Worm (Caenorhabditis elegans): ENCODE results near the gene B0024.15.
A peak's percentile ranks its signal among the peaks of the same experiment; 100 is the strongest.

The B0024.15 gene

ce11 chrV:10246967-10247366 is 42.9 kb upstream of the B0024.15 start:
- TF ChIP-seq nhr-19 (GFP tag; conservative IDR thresholded peaks at IDR 0.05) (peak; percentile 38), mdl-1 (tag; optimal IDR thresholded peaks at IDR 0.05) (peak in 1 of 2 experiments; percentile 17), fkh-4 (tag; optimal IDR thresholded peaks at IDR 0.05; ENCODE audit: borderline replicate concordance) (no peak), nhr-76 (tag; optimal IDR thresholded peaks at IDR 0.05) (no peak), lsy-2 (tag; optimal IDR thresholded peaks at IDR 0.05) (no peak), lin-14 (GFP tag; optimal IDR thresholded peaks at IDR 0.05) (peak; percentile 22), ces-1 (GFP tag; optimal IDR thresholded peaks at IDR 0.05) (no peak), aly-2 (tag; optimal IDR thresholded peaks at IDR 0.05) (no peak), mef-2 (tag; optimal IDR thresholded peaks at IDR 0.05) (no peak), blmp-1 (tag; optimal IDR thresholded peaks at IDR 0.05) (peak; percentile 8), rnt-1 (tag; optimal IDR thresholded peaks at IDR 0.05) (peak; percentile 37)

ce11 chrV:10247673-10248239 is 42.1 kb upstream of the B0024.15 start:
- TF ChIP-seq aly-2 (tag; optimal IDR thresholded peaks at IDR 0.05): no peak
- no peak for TF ChIP-seq snpc-4 (tag; optimal IDR thresholded peaks at IDR 0.05)
- no peak for TF ChIP-seq lsy-2 (tag; optimal IDR thresholded peaks at IDR 0.05)
- peak; percentile 17 for TF ChIP-seq pax-3 (tag; optimal IDR thresholded peaks at IDR 0.05)
- peak; percentile 69 for TF ChIP-seq dsc-1 (tag; optimal IDR thresholded peaks at IDR 0.05)
- TF ChIP-seq fkh-10 (GFP tag; optimal IDR thresholded peaks at IDR 0.05): no peak
- TF ChIP-seq xbp-1 (tag; optimal IDR thresholded peaks at IDR 0.05): no peak
- peak; percentile 58 for TF ChIP-seq ceh-8 (GFP tag; optimal IDR thresholded peaks at IDR 0.05)
- peak; percentile 46 for TF ChIP-seq fkh-8 (tag; optimal IDR thresholded peaks at IDR 0.05)
- peak; percentile 18 for TF ChIP-seq nhr-71 (tag; optimal IDR thresholded peaks at IDR 0.05)
- no peak for TF ChIP-seq ets-5 (GFP tag; IDR thresholded peaks at IDR 0.05)
- peak; percentile 58 for TF ChIP-seq lin-14 (GFP tag; optimal IDR thresholded peaks at IDR 0.05)
- TF ChIP-seq nhr-47 (tag; optimal IDR thresholded peaks at IDR 0.05): peak; percentile 31

- TF ChIP-seq C34B4.2 (tag; optimal IDR thresholded peaks at IDR 0.05): no peak
- no peak for TF ChIP-seq efl-3 (GFP tag; optimal IDR thresholded peaks at IDR 0.05)
- no peak for TF ChIP-seq mdl-1 (tag; optimal IDR thresholded peaks at IDR 0.05)
- no peak for TF ChIP-seq tbx-2 (tag; optimal IDR thresholded peaks at IDR 0.05)
- no peak for TF ChIP-seq zag-1 (tag; optimal IDR thresholded peaks at IDR 0.05)
- TF ChIP-seq nhr-12 (tag; optimal IDR thresholded peaks at IDR 0.05): no peak
- TF ChIP-seq fkh-4 (tag; optimal IDR thresholded peaks at IDR 0.05; ENCODE audit: borderline replicate concordance): no peak
- peak; percentile 2 for TF ChIP-seq ama-1 (optimal IDR thresholded peaks at IDR 0.05)
- no peak for TF ChIP-seq F16B12.6 (tag; optimal IDR thresholded peaks at IDR 0.05)
- TF ChIP-seq efl-1 (optimal IDR thresholded peaks at IDR 0.05): no peak
- TF ChIP-seq efl-1 (GFP tag; optimal IDR thresholded peaks at IDR 0.05 in 1 of 2): peak in 1 of 2 experiments; percentile 49
These were observed 41.4 kb upstream of the B0024.15 start, which contains the start of gene akt-1 for ce11 chrV:10248255-10248979. Gene akt-1 (plus strand): TSS chrV:10248905.

- TF ChIP-seq nhr-28 (tag; optimal IDR thresholded peaks at IDR 0.05): no peak
- TF ChIP-seq rnt-1 (tag; optimal IDR thresholded peaks at IDR 0.05): no peak
- TF ChIP-seq C16A3.4 (tag; optimal IDR thresholded peaks at IDR 0.05): no peak
- no peak for TF ChIP-seq isw-1 (GFP tag; IDR thresholded peaks at IDR 0.05)
- no peak for TF ChIP-seq ceh-88 (GFP tag; IDR thresholded peaks at IDR 0.05)
- no peak for TF ChIP-seq ceh-90 (tag; optimal IDR thresholded peaks at IDR 0.05)
- no peak for TF ChIP-seq ets-5 (GFP tag; IDR thresholded peaks at IDR 0.05)
- no peak for TF ChIP-seq pag-3 (tag; optimal IDR thresholded peaks at IDR 0.05; ENCODE audit: borderline replicate concordance, insufficient read depth)
- TF ChIP-seq hpl-2 (GFP tag; optimal IDR thresholded peaks at IDR 0.05): no peak
- TF ChIP-seq lin-14 (GFP tag; optimal IDR thresholded peaks at IDR 0.05): no peak
- no peak for TF ChIP-seq pqm-1 (tag; optimal IDR thresholded peaks at IDR 0.05)
- no peak for TF ChIP-seq ceh-63 (GFP tag; optimal IDR thresholded peaks at IDR 0.05)
- TF ChIP-seq vab-15 (tag; optimal IDR thresholded peaks at IDR 0.05): no peak
- no peak for TF ChIP-seq unc-130 (tag; optimal IDR thresholded peaks at IDR 0.05)
- TF ChIP-seq fkh-10 (GFP tag; optimal IDR thresholded peaks at IDR 0.05): no peak
- no peak for TF ChIP-seq snpc-4 (tag; optimal IDR thresholded peaks at IDR 0.05)
- TF ChIP-seq dsc-1 (tag; optimal IDR thresholded peaks at IDR 0.05): no peak
- no peak for TF ChIP-seq nhr-71 (tag; optimal IDR thresholded peaks at IDR 0.05)
- no peak for TF ChIP-seq Y116A8C.19 (tag; optimal IDR thresholded peaks at IDR 0.05; ENCODE audit: borderline replicate concordance)
These were observed 40.3 kb upstream of the B0024.15 start for ce11 chrV:10249515-10249914.
